Fruit fly (Drosophila melanogaster): ENCODE results near the gene mRpL21.

mRpL21 gene

DNA sequence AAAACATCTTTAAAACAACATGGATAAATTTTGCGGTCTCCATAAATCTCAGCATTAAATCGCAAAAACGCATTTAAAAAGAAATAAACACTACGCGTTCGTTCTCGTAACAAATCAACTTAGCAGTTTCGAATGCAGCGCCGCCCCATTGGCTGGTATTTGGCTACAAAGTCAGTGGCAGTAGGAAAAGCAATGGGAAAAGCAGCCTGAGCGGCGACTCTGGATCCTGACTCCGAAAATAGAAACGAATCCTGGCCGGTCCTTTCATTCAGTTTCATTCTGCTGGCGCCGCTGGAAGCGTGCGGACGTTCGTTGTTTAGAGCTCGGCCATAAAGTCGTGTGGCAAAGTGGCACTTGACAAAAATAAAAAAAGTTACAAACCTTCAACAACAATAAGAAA, 20.6 kb upstream of the mRpL21 start, which contains the start of gene CG14086:
Gene CG14086, plus strand, starts transcription at position 301 of the 400 bp plus-strand sequence.
- no peak for TF ChIP-seq lilli (GFP tag; optimal IDR thresholded peaks at IDR 0.05)
- TF ChIP-seq CG2678 (tag; optimal IDR thresholded peaks at IDR 0.05), result no peak
- no peak for TF ChIP-seq CG13624 (GFP tag; optimal IDR thresholded peaks at IDR 0.05)
- TF ChIP-seq MBD-R2 (GFP tag; IDR thresholded peaks at IDR 0.05), result no peak
- no peak for TF ChIP-seq sr (GFP tag; IDR thresholded peaks at IDR 0.05)
- no peak for TF ChIP-seq sima (GFP tag; optimal IDR thresholded peaks at IDR 0.05)
- no peak for TF ChIP-seq CG8089 (GFP tag; optimal IDR thresholded peaks at IDR 0.05)
- no peak for TF ChIP-seq tgo (GFP tag; IDR thresholded peaks at IDR 0.05)
- no peak for TF ChIP-seq CG15073 (GFP tag; optimal IDR thresholded peaks at IDR 0.05)
- no peak for TF ChIP-seq CG8290 (GFP tag; optimal IDR thresholded peaks at IDR 0.05)
- no peak for TF ChIP-seq CG8290 (tag; optimal IDR thresholded peaks at IDR 0.05)

DNA sequence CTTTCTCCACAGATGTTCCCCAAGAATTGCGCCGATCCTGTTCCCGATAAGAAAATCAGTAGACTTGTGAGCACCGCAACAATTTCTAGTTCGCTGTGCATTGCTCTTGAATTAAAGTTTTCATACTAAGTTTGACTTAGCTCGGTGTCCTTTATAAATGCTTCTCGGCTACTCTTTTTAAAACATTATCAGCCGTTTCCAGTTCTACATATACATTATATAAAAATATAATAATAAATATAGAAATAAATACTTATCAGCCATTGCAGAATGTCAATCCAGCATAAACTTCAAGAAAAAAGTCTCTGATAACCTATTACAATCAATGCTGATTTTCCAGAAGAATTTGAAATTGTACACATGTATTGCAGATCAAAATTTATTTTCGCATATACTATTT, 15.7 kb upstream of the mRpL21 start, which contains the start of gene CG14088:
Gene CG14088, minus strand, starts transcription at position 101 of the 400 bp plus-strand sequence.
- TF ChIP-seq ara (GFP tag; IDR thresholded peaks at IDR 0.05) (no peak), prd (optimal IDR thresholded peaks at IDR 0.05) (no peak), prd (GFP tag; IDR thresholded peaks at IDR 0.05) (no peak), abd-A (tag; optimal IDR thresholded peaks at IDR 0.05) (no peak)

DNA sequence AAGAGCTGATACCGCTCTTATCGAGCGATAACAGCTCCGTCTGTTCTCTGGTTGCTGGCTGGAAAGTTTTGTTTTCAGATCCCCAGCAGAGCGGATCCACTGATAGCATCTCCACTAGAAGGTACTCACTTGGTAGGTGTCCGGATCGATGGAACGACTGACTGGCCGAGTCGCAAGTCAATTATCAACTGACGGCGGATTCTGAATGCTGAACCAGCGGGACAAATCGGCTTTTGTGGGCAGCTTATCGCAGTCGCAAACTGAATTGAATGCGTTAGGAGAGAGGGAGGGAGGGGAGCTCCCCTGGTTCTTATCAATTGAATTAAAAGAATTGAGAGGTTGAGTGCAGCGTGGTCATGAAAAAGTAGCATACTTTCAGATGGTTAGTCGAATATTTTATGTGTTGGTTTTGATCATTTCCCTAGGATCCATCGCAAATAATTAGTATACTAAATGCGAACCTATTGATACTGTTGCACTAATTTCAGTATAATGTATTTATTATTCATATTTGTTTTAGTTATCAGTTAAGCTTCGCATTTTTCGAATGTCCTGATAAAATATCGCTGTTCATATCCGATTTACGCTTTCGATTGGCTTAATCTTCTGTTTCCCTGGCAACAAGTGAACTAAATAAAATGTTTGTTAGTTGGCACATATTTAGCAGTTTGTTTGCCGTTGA, 14.0 kb upstream of the mRpL21 start, which contains the start of the genes Aldh7A1 and CG14085:
Gene Aldh7A1, minus strand, starts transcription at position 194 of the 682 bp plus-strand sequence.
Gene CG14085, plus strand, starts transcription at position 632 of the 682 bp plus-strand sequence.
- TF ChIP-seq row (GFP tag; IDR thresholded peaks at IDR 0.05) (no peak), CG31224 (GFP tag; IDR thresholded peaks at IDR 0.05) (no peak), Dfd (GFP tag; optimal IDR thresholded peaks at IDR 0.05) (no peak), CG31365 (tag; optimal IDR thresholded peaks at IDR 0.05) (no peak), Bteb2 (GFP tag; optimal IDR thresholded peaks at IDR 0.05) (no peak), zen (tag; optimal IDR thresholded peaks at IDR 0.05) (no peak), CG14710 (tag; optimal IDR thresholded peaks at IDR 0.05) (no peak), CG8281 (tag; optimal IDR thresholded peaks at IDR 0.05) (peak; percentile 99), HHEX (GFP tag; optimal IDR thresholded peaks at IDR 0.05) (no peak), trh (GFP tag; optimal IDR thresholded peaks at IDR 0.05) (no peak), CG4328 (GFP tag; optimal IDR thresholded peaks at IDR 0.05) (no peak), ci (GFP tag; IDR thresholded peaks at IDR 0.05) (no peak), ssp (GFP tag; IDR thresholded peaks at IDR 0.05) (no peak), grau (tag; optimal IDR thresholded peaks at IDR 0.05) (no peak), wor (GFP tag; IDR thresholded peaks at IDR 0.05) (no peak), Hr39 (optimal IDR thresholded peaks at IDR 0.05) (no peak), tna (GFP tag; IDR thresholded peaks at IDR 0.05; ENCODE audit: partially characterized antibody) (no peak), Awh (GFP tag; IDR thresholded peaks at IDR 0.05) (no peak), Dad (GFP tag; optimal IDR thresholded peaks at IDR 0.05) (no peak), CG17328 (GFP tag; IDR thresholded peaks at IDR 0.05) (no peak), CG12659 (GFP tag; optimal IDR thresholded peaks at IDR 0.05) (no peak), CG7839 (tag; optimal IDR thresholded peaks at IDR 0.05) (no peak), CG8944 (GFP tag; optimal IDR thresholded peaks at IDR 0.05) (no peak), rib (GFP tag; IDR thresholded peaks at IDR 0.05) (peak; percentile 62; the same call in 1 of the 2 replicates), gcm (GFP tag; optimal IDR thresholded peaks at IDR 0.05) (no peak), Spps (tag; optimal IDR thresholded peaks at IDR 0.05) (no peak), Hr3 (GFP tag; optimal IDR thresholded peaks at IDR 0.05) (no peak), CG6254 (GFP tag; optimal IDR thresholded peaks at IDR 0.05) (peak; percentile 18), CG6765 (GFP tag; optimal IDR thresholded peaks at IDR 0.05) (no peak), sr (GFP tag; IDR thresholded peaks at IDR 0.05) (no peak), CG2712 (tag; optimal IDR thresholded peaks at IDR 0.05) (no peak), ham (GFP tag; IDR thresholded peaks at IDR 0.05) (no peak; the same call in 1 of the 2 replicates), NFAT (GFP tag; IDR thresholded peaks at IDR 0.05) (peak; percentile 57; the same call in 1 of the 2 replicates), CG10431 (GFP tag; optimal IDR thresholded peaks at IDR 0.05) (no peak), MESR4 (GFP tag; optimal IDR thresholded peaks at IDR 0.05) (no peak)
